Worm (Caenorhabditis elegans) whole organism, L2 larva: ENCODE measurements around the gene ceh-86.

Experiments
- lsy-2 ChIP-seq, 2 experiments: fragments of 150-350 bp in 1 of 2; sonication (generic microtip) in 1 of 2; optimal IDR thresholded peaks; 2 replicates each; lab custom pipeline; 2014 to 2017; ENCODE audit warnings: missing biosample characterization in 2 of 2, missing genetic modification characterization in 2 of 2
- skn-1 ChIP-seq: sonication (generic microtip); optimal IDR thresholded peaks from 2 replicates; lab custom pipeline; 2017; ENCODE audit warnings: missing biosample characterization, missing genetic modification characterization

DNA sequence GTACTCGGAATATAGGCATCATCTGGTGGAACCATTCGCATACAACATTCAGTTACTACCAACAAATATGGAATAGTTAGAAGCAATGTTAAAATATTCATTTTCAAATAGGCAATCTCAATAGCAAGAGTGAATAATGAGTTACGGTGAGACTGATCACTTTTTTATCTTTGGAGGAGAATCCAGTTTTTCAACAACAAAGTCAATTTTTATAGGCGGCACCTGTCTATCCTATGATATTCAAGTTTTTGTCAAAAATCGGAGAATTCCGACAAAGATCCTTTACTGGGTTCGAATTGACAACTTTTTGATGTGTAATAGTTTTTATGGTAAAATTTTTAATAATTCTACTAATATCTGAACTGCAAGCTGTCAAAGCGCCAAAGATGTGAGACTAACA is 38.1 kb downstream of the ceh-86 start, which contains the start of gene F16G10.11:
- no peak for TF ChIP-seq lsy-2 (tag; optimal IDR thresholded peaks at IDR 0.05; lab: Kevin White, UChicago)
- TF ChIP-seq skn-1 (tag; lab: Kevin White, UChicago) = no peak
